Worm (Caenorhabditis elegans): ENCODE results near the gene F20A1.2.

DNA sequence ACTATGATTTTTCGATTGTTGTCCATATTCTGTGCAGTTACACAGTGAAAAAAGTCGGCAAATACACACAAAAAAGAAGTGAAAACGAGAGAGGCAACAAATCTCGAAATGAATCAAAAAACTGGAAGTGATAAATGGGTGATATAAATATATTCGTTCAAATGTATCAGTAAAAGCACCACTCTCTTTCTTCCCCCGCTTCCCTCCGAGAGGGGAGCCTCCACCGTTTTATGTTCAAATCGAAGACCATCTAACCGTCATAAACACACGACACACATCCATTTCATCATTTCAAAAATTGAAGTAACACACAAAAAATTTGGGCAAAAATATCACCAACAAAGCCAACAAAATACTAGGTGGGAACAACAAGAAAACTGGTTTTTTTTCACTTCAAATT, 19.1 kb upstream of the F20A1.2 start, which contains the start of gene F20A1.6:
- TF ChIP-seq nhr-28 (tag; optimal IDR thresholded peaks at IDR 0.05) = no peak
- TF ChIP-seq ztf-11 (tag; optimal IDR thresholded peaks at IDR 0.05) = no peak
- no peak for TF ChIP-seq nhr-76 (tag; optimal IDR thresholded peaks at IDR 0.05)
- no peak for TF ChIP-seq elt-3 (tag; optimal IDR thresholded peaks at IDR 0.05)
- TF ChIP-seq nhr-237 (tag; optimal IDR thresholded peaks at IDR 0.05) = no peak
- TF ChIP-seq pha-4 (tag; optimal IDR thresholded peaks at IDR 0.05) = no peak

Data from whole organism, mixed stage, embryonic.